Fruit fly (Drosophila melanogaster) whole organism, embryonic: ENCODE measurements around the gene Ppm1.

Experiments
- Asciz ChIP-seq: fragments of 200-800 bp; sonication (Bioruptor generic); optimal IDR thresholded peaks from 2 replicates; lab custom pipeline; 2017; ENCODE audit warnings: missing biosample characterization, mild to moderate bottlenecking, missing genetic modification characterization, missing genetic modification reagents
- Bdp1 ChIP-seq: fragments of 200-800 bp; sonication (Bioruptor generic); optimal IDR thresholded peaks from 3 replicates; lab custom pipeline; 2016; ENCODE audit warnings: missing biosample characterization, missing genetic modification characterization
- Bgb ChIP-seq: fragments of 200-800 bp; sonication (Bioruptor generic); IDR thresholded peaks from 2 replicates; pipeline ENCODE4 v1.3.6; 2022; ENCODE audit warnings: missing biosample characterization, missing genetic modification characterization; ENCODE audit not compliant: partially characterized antibody
- Bteb2 ChIP-seq: fragments of 200-800 bp; sonication (Bioruptor generic); optimal IDR thresholded peaks from 2 replicates; lab custom pipeline; 2016; ENCODE audit warnings: missing biosample characterization, missing genetic modification characterization
- CG10979 ChIP-seq: fragments of 200-800 bp; sonication (Bioruptor generic); optimal IDR thresholded peaks from 2 replicates; lab custom pipeline; 2018; ENCODE audit warnings: missing biosample characterization, mild to moderate bottlenecking, missing genetic modification characterization, moderate library complexity
- CG11504 ChIP-seq: fragments of 200-800 bp; sonication (Bioruptor generic); optimal IDR thresholded peaks from 3 replicates; lab custom pipeline; 2019; ENCODE audit warnings: missing biosample characterization, mild to moderate bottlenecking, missing genetic modification characterization, moderate library complexity
- CG15269 ChIP-seq: fragments of 200-800 bp; sonication (Bioruptor generic); optimal IDR thresholded peaks from 2 replicates; lab custom pipeline; 2018; ENCODE audit warnings: missing biosample characterization, mild to moderate bottlenecking, missing genetic modification characterization, moderate library complexity
- CG15479 ChIP-seq: fragments of 200-800 bp; sonication (Bioruptor generic); optimal IDR thresholded peaks from 3 replicates; lab custom pipeline; 2019; ENCODE audit warnings: missing biosample characterization, mild to moderate bottlenecking, missing genetic modification characterization, moderate library complexity
- CG15514 ChIP-seq: fragments of 200-800 bp; sonication (Bioruptor generic); optimal IDR thresholded peaks from 3 replicates; lab custom pipeline; 2017; ENCODE audit warnings: missing biosample characterization, missing genetic modification characterization, mild to moderate bottlenecking, moderate library complexity, missing genetic modification reagents
- CG16779 ChIP-seq: fragments of 200-800 bp; sonication (Bioruptor generic); IDR thresholded peaks from 2 replicates; pipeline ENCODE4 v1.3.6; 2022; ENCODE audit warnings: missing biosample characterization, missing genetic modification characterization
- CG17568 ChIP-seq: fragments of 200-800 bp; sonication (Bioruptor generic); optimal IDR thresholded peaks from 2 replicates; lab custom pipeline; 2018; ENCODE audit warnings: missing biosample characterization, mild to moderate bottlenecking, missing genetic modification characterization, moderate library complexity
- CG17912 ChIP-seq: fragments of 200-800 bp; sonication (Bioruptor generic); optimal IDR thresholded peaks from 2 replicates; lab custom pipeline; 2018; ENCODE audit warnings: missing biosample characterization, mild to moderate bottlenecking, missing genetic modification characterization
- CG1832 ChIP-seq: fragments of 200-800 bp; sonication (Bioruptor generic); optimal IDR thresholded peaks from 2 replicates; lab custom pipeline; 2017; ENCODE audit warnings: missing biosample characterization, mild to moderate bottlenecking, missing genetic modification characterization, inconsistent platforms
- CG34422 ChIP-seq: fragments of 200-800 bp; sonication (Bioruptor generic); IDR thresholded peaks from 3 replicates; pipeline ENCODE4 v1.3.6; 2022; ENCODE audit warnings: missing biosample characterization, missing genetic modification characterization
- CG4854 ChIP-seq: fragments of 200-800 bp; sonication (Bioruptor generic); optimal IDR thresholded peaks from 2 replicates; lab custom pipeline; 2016; ENCODE audit warnings: missing biosample characterization, missing genetic modification characterization, inconsistent platforms
- CG6813 ChIP-seq: fragments of 200-800 bp; sonication (Bioruptor generic); optimal IDR thresholded peaks from 2 replicates; lab custom pipeline; 2017; ENCODE audit warnings: missing biosample characterization, missing genetic modification characterization, mild to moderate bottlenecking, moderate library complexity, missing genetic modification reagents
- CG6854 ChIP-seq: fragments of 200-800 bp; sonication (Bioruptor generic); optimal IDR thresholded peaks from 3 replicates; lab custom pipeline; 2017; ENCODE audit warnings: missing biosample characterization, mild to moderate bottlenecking, missing genetic modification characterization
- CG7987 ChIP-seq: fragments of 200-800 bp; sonication (Bioruptor generic); optimal IDR thresholded peaks from 2 replicates; lab custom pipeline; 2018; ENCODE audit warnings: missing biosample characterization, mild to moderate bottlenecking, missing genetic modification characterization, moderate library complexity
- CG9797 ChIP-seq: fragments of 200-800 bp; sonication (Bioruptor generic); optimal IDR thresholded peaks from 3 replicates; lab custom pipeline; 2018; ENCODE audit warnings: missing biosample characterization, mild to moderate bottlenecking, missing genetic modification characterization
- Deaf1 ChIP-seq: fragments of 200-800 bp; optimal IDR thresholded peaks from 3 replicates; lab custom pipeline; 2019; ENCODE audit warnings: missing biosample characterization, mild to moderate bottlenecking, missing genetic modification characterization, moderate library complexity
- Dip3 ChIP-seq: fragments of 200-800 bp; sonication (Bioruptor generic); optimal IDR thresholded peaks from 3 replicates; lab custom pipeline; 2016; ENCODE audit warnings: missing biosample characterization, missing genetic modification characterization
- Fer1 ChIP-seq: fragments of 200-800 bp; sonication (Bioruptor generic); optimal IDR thresholded peaks from 2 replicates; lab custom pipeline; 2017; ENCODE audit warnings: missing biosample characterization, mild to moderate bottlenecking, missing genetic modification characterization
- Meics ChIP-seq: fragments of 200-800 bp; sonication (Bioruptor generic); optimal IDR thresholded peaks from 2 replicates; lab custom pipeline; 2017; ENCODE audit warnings: missing biosample characterization, mild to moderate bottlenecking, missing genetic modification characterization
- Myb ChIP-seq: fragments of 200-800 bp; sonication (Bioruptor generic); optimal IDR thresholded peaks from 2 replicates; lab custom pipeline; 2016; ENCODE audit warnings: missing biosample characterization, missing genetic modification characterization
- PHDP ChIP-seq: fragments of 200-800 bp; sonication (Bioruptor generic); optimal IDR thresholded peaks from 3 replicates; lab custom pipeline; 2018; ENCODE audit warnings: missing biosample characterization, mild to moderate bottlenecking, missing genetic modification characterization, moderate library complexity
- Trl ChIP-seq, 3 experiments: fragments of >200 bp in 2 of 3; fragments of 200-800 bp in 1 of 3; sonication (Bioruptor generic) in 1 of 3; optimal IDR thresholded peaks; 2 replicates in 1 of 3; 3 replicates in 2 of 3; lab custom pipeline; 2016 to 2017; ENCODE audit warnings: missing biosample characterization in 1 of 3, missing genetic modification characterization in 1 of 3
- Vsx1 ChIP-seq: fragments of 200-800 bp; sonication (Bioruptor generic); optimal IDR thresholded peaks from 2 replicates; lab custom pipeline; 2017; ENCODE audit warnings: missing biosample characterization, mild to moderate bottlenecking, missing genetic modification characterization, missing genetic modification reagents
- bbx ChIP-seq: fragments of 200-800 bp; sonication (Bioruptor generic); IDR thresholded peaks from 2 replicates; pipeline ENCODE4 v1.3.6; 2022; ENCODE audit warnings: missing biosample characterization, missing genetic modification characterization; ENCODE audit not compliant: partially characterized antibody
- caup ChIP-seq: fragments of 200-800 bp; sonication (Bioruptor generic); optimal IDR thresholded peaks from 3 replicates; lab custom pipeline; 2017; ENCODE audit warnings: missing biosample characterization, mild to moderate bottlenecking, missing genetic modification characterization, moderate library complexity; ENCODE audit not compliant: severe bottlenecking
- crc ChIP-seq: fragments of 200-800 bp; sonication (Bioruptor generic); optimal IDR thresholded peaks from 2 replicates; lab custom pipeline; 2016; ENCODE audit warnings: missing biosample characterization, missing genetic modification characterization
- dm ChIP-seq: fragments of 200-800 bp; sonication (Bioruptor generic); optimal IDR thresholded peaks from 3 replicates; lab custom pipeline; 2016; ENCODE audit warnings: missing biosample characterization, missing genetic modification characterization
- en ChIP-seq: fragments of 200-800 bp; sonication (Bioruptor generic); optimal IDR thresholded peaks from 2 replicates; lab custom pipeline; 2016; ENCODE audit warnings: missing biosample characterization, missing genetic modification characterization
- exex ChIP-seq: fragments of 200-800 bp; sonication (Bioruptor generic); optimal IDR thresholded peaks from 4 replicates; lab custom pipeline; 2018; ENCODE audit warnings: missing biosample characterization, mild to moderate bottlenecking, missing genetic modification characterization, moderate library complexity
- fd3F ChIP-seq: fragments of 200-800 bp; sonication (Bioruptor generic); optimal IDR thresholded peaks from 2 replicates; lab custom pipeline; 2018; ENCODE audit warnings: missing biosample characterization, mild to moderate bottlenecking, missing genetic modification characterization, moderate library complexity
- grau ChIP-seq: fragments of 200-800 bp; optimal IDR thresholded peaks from 3 replicates; lab custom pipeline; 2019; ENCODE audit warnings: missing biosample characterization, mild to moderate bottlenecking, missing genetic modification characterization, moderate library complexity
- her ChIP-seq: fragments of 200-800 bp; sonication (Bioruptor generic); optimal IDR thresholded peaks from 2 replicates; lab custom pipeline; 2016; ENCODE audit warnings: missing biosample characterization, missing genetic modification characterization
- mirr ChIP-seq: fragments of 200-800 bp; sonication (Bioruptor generic); optimal IDR thresholded peaks from 3 replicates; lab custom pipeline; 2018; ENCODE audit warnings: missing biosample characterization, mild to moderate bottlenecking, missing genetic modification characterization
- nom ChIP-seq: fragments of 200-800 bp; sonication (Bioruptor generic); optimal IDR thresholded peaks from 2 replicates; lab custom pipeline; 2017; ENCODE audit warnings: missing biosample characterization, missing genetic modification characterization, mild to moderate bottlenecking, moderate library complexity, missing genetic modification reagents
- p53 ChIP-seq: fragments of 200-800 bp; sonication (Bioruptor generic); optimal IDR thresholded peaks from 2 replicates; lab custom pipeline; 2016; ENCODE audit warnings: missing biosample characterization, missing genetic modification characterization
- pho ChIP-seq: fragments of 200-800 bp; sonication (Bioruptor generic); optimal IDR thresholded peaks from 2 replicates; lab custom pipeline; 2016; ENCODE audit warnings: missing biosample characterization, missing genetic modification characterization
- pzg ChIP-seq: fragments of 200-800 bp; sonication (Bioruptor generic); optimal IDR thresholded peaks from 3 replicates; lab custom pipeline; 2018; ENCODE audit warnings: missing biosample characterization, mild to moderate bottlenecking, missing genetic modification characterization, moderate library complexity
- row ChIP-seq: fragments of 200-800 bp; sonication (Bioruptor generic); IDR thresholded peaks from 3 replicates; pipeline ENCODE4 v1.3.6; 2022; ENCODE audit warnings: missing biosample characterization, missing genetic modification characterization
- sens-2 ChIP-seq: fragments of 200-800 bp; sonication (Bioruptor generic); IDR thresholded peaks from 2 replicates; pipeline ENCODE4 v1.3.6; 2022; ENCODE audit warnings: missing biosample characterization, missing genetic modification characterization
- slbo ChIP-seq: fragments of 200-800 bp; sonication (Bioruptor generic); IDR thresholded peaks from 2 replicates; pipeline ENCODE4 v1.3.6; 2022; ENCODE audit warnings: missing biosample characterization, missing genetic modification characterization
- trem ChIP-seq: fragments of 200-800 bp; optimal IDR thresholded peaks from 3 replicates; lab custom pipeline; 2019; ENCODE audit warnings: missing biosample characterization, mild to moderate bottlenecking, missing genetic modification characterization, moderate library complexity
- z ChIP-seq: fragments of 200-800 bp; sonication (Bioruptor generic); IDR thresholded peaks from 3 replicates; pipeline ENCODE4 v1.3.6; 2022; ENCODE audit warnings: missing biosample characterization, missing genetic modification characterization
- zen ChIP-seq: fragments of 200-800 bp; sonication (Bioruptor generic); optimal IDR thresholded peaks from 3 replicates; lab custom pipeline; 2018; ENCODE audit warnings: missing biosample characterization, mild to moderate bottlenecking, missing genetic modification characterization, moderate library complexity

Gene Ppm1

dm6 chr3L:542863-543635 is 38.1 kb upstream of the Ppm1 start, which contains the start of the genes Cypl and Hipk (continued):
- peak; percentile 52 for TF ChIP-seq exex (tag; lab: Kevin White, UChicago)
- TF ChIP-seq Dip3 (GFP tag; lab: Kevin White, UChicago), result peak; percentile 17
- TF ChIP-seq CG16779, result 0 out of 2 replicates have a peak, but pooled peaks have one; percentile 43
- TF ChIP-seq Fer1 (GFP tag; lab: Kevin White, UChicago), result peak; percentile 64
- TF ChIP-seq Deaf1, result no peak
- TF ChIP-seq Myb (GFP tag; lab: Kevin White, UChicago), result peak; percentile 12
- no peak for TF ChIP-seq fd3F (GFP tag; lab: Kevin White, UChicago)
- peak; percentile 30 for TF ChIP-seq CG10979 (tag; lab: Kevin White, UChicago)
- TF ChIP-seq CG9797 (GFP tag; lab: Kevin White, UChicago), result peak; percentile 99
- TF ChIP-seq dm (GFP tag; lab: Kevin White, UChicago), result peak; percentile 24
- TF ChIP-seq her, result peak; percentile 16
- peak; percentile 46 for TF ChIP-seq CG15269
- TF ChIP-seq caup, result peak; percentile 69
- TF ChIP-seq Meics (GFP tag; lab: Kevin White, UChicago), result peak; percentile 26
- TF ChIP-seq CG6854 (GFP tag; lab: Kevin White, UChicago), result peak; percentile 66
- TF ChIP-seq CG17568, result peak; percentile 17
- no peak for TF ChIP-seq p53
- TF ChIP-seq pzg, result peak; percentile 99
- TF ChIP-seq grau (tag; lab: Kevin White, UChicago), result peak; percentile 16
- no peak for TF ChIP-seq en
- peak; percentile 50 for TF ChIP-seq mirr (GFP tag; lab: Kevin White, UChicago)
- no peak for TF ChIP-seq crc
- TF ChIP-seq z (GFP tag; lab: Robert Waterston, UW), result peak; percentile 69; the same call in 2 of the 3 replicates
- TF ChIP-seq sens-2 (GFP tag; lab: Robert Waterston, UW), result no peak
- TF ChIP-seq CG15514 (GFP tag; lab: Kevin White, UChicago), result peak; percentile 75
- peak; percentile 40 for TF ChIP-seq CG1832 (GFP tag; lab: Kevin White, UChicago)
- peak; percentile 15 for TF ChIP-seq pho (GFP tag; lab: Kevin White, UChicago)
- peak; percentile 49; the same call in 1 of the 2 replicates for TF ChIP-seq Bgb (GFP tag; lab: Robert Waterston, UW)
- TF ChIP-seq CG11504 (tag; lab: Kevin White, UChicago), result peak; percentile 54
- peak; percentile 15 for TF ChIP-seq Bteb2 (GFP tag; lab: Kevin White, UChicago)
- TF ChIP-seq Bdp1 (GFP tag; lab: Kevin White, UChicago), result peak; percentile 28
- no peak for TF ChIP-seq CG7987 (GFP tag; lab: Kevin White, UChicago)
- TF ChIP-seq zen (tag; lab: Kevin White, UChicago), result peak; percentile 13
- TF ChIP-seq CG6813 (GFP tag; lab: Kevin White, UChicago), result no peak
- TF ChIP-seq CG15479, result peak; percentile 1
- TF ChIP-seq row (GFP tag; lab: Robert Waterston, UW), result peak; percentile 52
- TF ChIP-seq Asciz, result peak; percentile 44
- TF ChIP-seq trem (tag; lab: Kevin White, UChicago), result peak; percentile 51
- no peak for TF ChIP-seq CG17912 (GFP tag; lab: Kevin White, UChicago)
- peak; percentile 75 for TF ChIP-seq nom (GFP tag; lab: Kevin White, UChicago)
- peak; percentile 86 for TF ChIP-seq Vsx1 (GFP tag; lab: Kevin White, UChicago)
- TF ChIP-seq CG34422 (GFP tag; lab: Robert Waterston, UW), result peak; percentile 79; the same call in 2 of the 3 replicates
- peak; percentile 14; the same call in 1 of the 2 replicates for TF ChIP-seq bbx (GFP tag; lab: Robert Waterston, UW)
- TF ChIP-seq Trl (optimal IDR thresholded peaks at IDR 0.05; lab: Kevin White, UChicago), result peak; percentile 90 to 99
- TF ChIP-seq Trl (GFP tag; optimal IDR thresholded peaks at IDR 0.05; lab: Kevin White, UChicago), result peak; percentile 42
- TF ChIP-seq PHDP, result peak; percentile 26
- TF ChIP-seq slbo (GFP tag; lab: Robert Waterston, UW), result peak; percentile 21; the same call in 1 of the 2 replicates
- peak; percentile 19 for TF ChIP-seq CG4854 (GFP tag; lab: Kevin White, UChicago)
